Worm (Caenorhabditis elegans) whole organism, L4 larva: ENCODE measurements around the gene zip-3.
A peak's percentile ranks its signal among the peaks of the same experiment; 100 is the strongest.

Source experiments
- T26A8.4 ChIP-seq: fragments of 200-800 bp; sonication (Bioruptor generic); IDR thresholded peaks from 2 replicates; pipeline ENCODE4 v1.3.6; 2022; ENCODE audit warnings: missing genetic modification characterization, missing compliant biosample characterization
- Y5F2A.4 ChIP-seq: fragments of 200-800 bp; sonication (Bioruptor generic); optimal IDR thresholded peaks from 2 replicates; lab custom pipeline; 2018; ENCODE audit warnings: mild to moderate bottlenecking, missing genetic modification characterization, missing compliant biosample characterization
- Y75B8A.6 ChIP-seq: fragments of 200-800 bp; sonication (Bioruptor generic); IDR thresholded peaks from 2 replicates; pipeline ENCODE4 v1.3.6; 2022; ENCODE audit warnings: missing genetic modification reagents, missing genetic modification characterization, missing compliant biosample characterization
- aha-1 ChIP-seq: fragments of 150-350 bp; peaks from one replicate; lab custom pipeline; 2014; ENCODE audit warnings: missing biosample characterization, missing genetic modification characterization
- arid-1 ChIP-seq: fragments of 200-800 bp; sonication (Bioruptor generic); conservative IDR thresholded peaks from 2 replicates; pipeline ENCODE4 v1.3.6; 2022; ENCODE audit warnings: missing genetic modification reagents, missing genetic modification characterization, missing compliant biosample characterization
- ceh-20 ChIP-seq: fragments of 200-800 bp; sonication (Bioruptor generic); IDR thresholded peaks from 2 replicates; pipeline ENCODE4 v1.3.6; 2022; ENCODE audit warnings: missing genetic modification reagents, missing genetic modification characterization, missing compliant biosample characterization
- ceh-62 ChIP-seq: sonication (generic microtip); optimal IDR thresholded peaks from 2 replicates; lab custom pipeline; 2017; ENCODE audit warnings: missing biosample characterization, missing genetic modification characterization
- cey-2 ChIP-seq: sonication (generic microtip); optimal IDR thresholded peaks from 3 replicates; lab custom pipeline; 2017; ENCODE audit warnings: missing genetic modification characterization, mild to moderate bottlenecking, missing compliant biosample characterization, antibody characterized with exemption, borderline replicate concordance; ENCODE audit not compliant: insufficient read depth
- daf-16 ChIP-seq, 3 experiments: sonication (generic microtip); optimal IDR thresholded peaks; 2 replicates each; lab custom pipeline; 2016 to 2017; ENCODE audit warnings: missing genetic modification characterization in 3 of 3, missing genetic modification reagents in 3 of 3, mild to moderate bottlenecking in 2 of 3, missing compliant biosample characterization in 2 of 3, missing biosample characterization in 1 of 3, moderate library complexity in 1 of 3
- daf-8 ChIP-seq: fragments of 200-800 bp; sonication (Bioruptor generic); IDR thresholded peaks from 2 replicates; pipeline ENCODE4 v1.3.6; 2022; ENCODE audit warnings: missing genetic modification characterization, missing compliant biosample characterization
- dpl-1 ChIP-seq: fragments of 150-350 bp; optimal IDR thresholded peaks from 2 replicates; lab custom pipeline; 2014; ENCODE audit warnings: missing biosample characterization, missing genetic modification reagents, missing genetic modification characterization
- fkh-10 ChIP-seq: fragments of 150-350 bp; optimal IDR thresholded peaks from 2 replicates; lab custom pipeline; 2014; ENCODE audit warnings: missing biosample characterization, missing genetic modification reagents, missing genetic modification characterization
- fos-1 ChIP-seq: fragments of 150-350 bp; optimal IDR thresholded peaks from 2 replicates; lab custom pipeline; 2014; ENCODE audit warnings: missing biosample characterization, missing genetic modification characterization
- hlh-30 ChIP-seq: sonication (generic microtip); optimal IDR thresholded peaks from 2 replicates; lab custom pipeline; 2017; ENCODE audit warnings: antibody characterized with exemption, mild to moderate bottlenecking, missing genetic modification characterization, missing compliant biosample characterization; ENCODE audit not compliant: insufficient read depth
- lim-7 ChIP-seq: fragments of 200-800 bp; sonication (Bioruptor generic); IDR thresholded peaks from 2 replicates; pipeline ENCODE4 v1.3.6; 2022; ENCODE audit warnings: missing genetic modification characterization, missing compliant biosample characterization
- lin-1 ChIP-seq: fragments of 200-800 bp; sonication (Bioruptor generic); IDR thresholded peaks from 2 replicates; pipeline ENCODE4 v1.3.6; 2022; ENCODE audit warnings: missing genetic modification reagents, missing genetic modification characterization, missing compliant biosample characterization
- lin-13 ChIP-seq: fragments of 150-350 bp; optimal IDR thresholded peaks from 2 replicates; lab custom pipeline; 2014; ENCODE audit warnings: missing biosample characterization, missing genetic modification reagents, missing genetic modification characterization
- lin-15B ChIP-seq: fragments of 150-350 bp; sonication (generic microtip); optimal IDR thresholded peaks from 3 replicates; lab custom pipeline; 2014; ENCODE audit warnings: missing biosample characterization, missing genetic modification characterization
- lin-29 ChIP-seq: fragments of 200-800 bp; sonication (Bioruptor generic); IDR thresholded peaks from 2 replicates; pipeline ENCODE4 v1.3.6; 2022; ENCODE audit warnings: missing genetic modification reagents, missing genetic modification characterization, missing compliant biosample characterization
- lsy-2 ChIP-seq, 2 experiments: fragments of 150-350 bp in 1 of 2; sonication (generic microtip) in 1 of 2; optimal IDR thresholded peaks; 2 replicates each; lab custom pipeline; 2014 to 2017; ENCODE audit warnings: missing biosample characterization in 2 of 2, missing genetic modification characterization in 2 of 2
- madf-9 ChIP-seq: fragments of 200-800 bp; sonication (Bioruptor generic); conservative IDR thresholded peaks from 2 replicates; pipeline ENCODE4 v1.3.6; 2022; ENCODE audit warnings: missing genetic modification reagents, missing genetic modification characterization, missing compliant biosample characterization
- mdl-1 ChIP-seq, 2 experiments: fragments of 150-350 bp in 1 of 2; sonication (generic microtip) in 1 of 2; optimal IDR thresholded peaks; 2 replicates each; lab custom pipeline; 2014 to 2017; ENCODE audit warnings: missing biosample characterization in 2 of 2, missing genetic modification characterization in 2 of 2
- mep-1 ChIP-seq: fragments of 150-350 bp; sonication (generic microtip); optimal IDR thresholded peaks from 3 replicates; lab custom pipeline; 2014; ENCODE audit warnings: missing biosample characterization, missing genetic modification characterization
- mes-2 ChIP-seq: sonication (generic microtip); optimal IDR thresholded peaks from 2 replicates; lab custom pipeline; 2016; ENCODE audit warnings: missing genotype, mild to moderate bottlenecking, missing genetic modification characterization, missing compliant biosample characterization; ENCODE audit not compliant: poor library complexity, severe bottlenecking
- mxl-3 ChIP-seq: fragments of 200-800 bp; sonication (Bioruptor generic); optimal IDR thresholded peaks from 2 replicates; lab custom pipeline; 2018; ENCODE audit warnings: mild to moderate bottlenecking, missing genetic modification characterization, missing compliant biosample characterization
- nhr-10 ChIP-seq: fragments of 150-350 bp; optimal IDR thresholded peaks from 2 replicates; lab custom pipeline; 2014; ENCODE audit warnings: missing biosample characterization, missing genetic modification characterization
- nhr-102 ChIP-seq: sonication (generic microtip); optimal IDR thresholded peaks from 2 replicates; lab custom pipeline; 2016; ENCODE audit warnings: mild to moderate bottlenecking, missing genetic modification characterization, moderate library complexity, missing compliant biosample characterization
- nhr-11 ChIP-seq: fragments of 150-350 bp; optimal IDR thresholded peaks from 2 replicates; lab custom pipeline; 2014; ENCODE audit warnings: missing biosample characterization, missing genetic modification characterization
- nhr-111 ChIP-seq: fragments of 200-800 bp; sonication (Bioruptor generic); optimal IDR thresholded peaks from 2 replicates; lab custom pipeline; 2018; ENCODE audit warnings: mild to moderate bottlenecking, missing genetic modification characterization, missing compliant biosample characterization
- nhr-25 ChIP-seq: sonication (generic microtip); optimal IDR thresholded peaks from 2 replicates; lab custom pipeline; 2017; ENCODE audit warnings: missing genetic modification characterization, mild to moderate bottlenecking, missing compliant biosample characterization, antibody characterized with exemption, moderate library complexity, borderline replicate concordance; ENCODE audit not compliant: insufficient read depth
- nhr-41 ChIP-seq: fragments of 200-800 bp; sonication (Bioruptor generic); IDR thresholded peaks from 2 replicates; pipeline ENCODE4 v1.3.6; 2022; ENCODE audit warnings: missing genetic modification reagents, missing genetic modification characterization, missing compliant biosample characterization
- nhr-42 ChIP-seq: fragments of 200-800 bp; sonication (Bioruptor generic); IDR thresholded peaks from 2 replicates; pipeline ENCODE4 v1.3.6; 2022; ENCODE audit warnings: missing genetic modification characterization, missing compliant biosample characterization
- nhr-6 ChIP-seq: fragments of 150-350 bp; optimal IDR thresholded peaks from 2 replicates; lab custom pipeline; 2014; ENCODE audit warnings: missing biosample characterization, missing genetic modification characterization
- nhr-76 ChIP-seq: fragments of 150-350 bp; optimal IDR thresholded peaks from 2 replicates; lab custom pipeline; 2014; ENCODE audit warnings: missing biosample characterization, missing genetic modification characterization
- nhr-77 ChIP-seq: fragments of 150-350 bp; optimal IDR thresholded peaks from 2 replicates; lab custom pipeline; 2014; ENCODE audit warnings: missing biosample characterization, missing genetic modification characterization
- pqm-1 ChIP-seq: sonication (generic microtip); optimal IDR thresholded peaks from 2 replicates; lab custom pipeline; 2017; ENCODE audit warnings: missing biosample characterization, missing genetic modification characterization
- rbr-2 ChIP-seq: sonication (generic microtip); optimal IDR thresholded peaks from 2 replicates; lab custom pipeline; 2016; ENCODE audit warnings: missing genotype, missing genetic modification characterization, missing compliant biosample characterization
- saeg-2 ChIP-seq: fragments of 200-800 bp; sonication (Bioruptor generic); IDR thresholded peaks from 2 replicates; pipeline ENCODE4 v1.3.6; 2022; ENCODE audit warnings: missing genetic modification reagents, missing genetic modification characterization, missing compliant biosample characterization
- sdz-12 ChIP-seq: fragments of 200-800 bp; sonication (Bioruptor generic); optimal IDR thresholded peaks from 2 replicates; lab custom pipeline; 2018; ENCODE audit warnings: mild to moderate bottlenecking, missing genetic modification characterization, missing compliant biosample characterization
- tra-1 ChIP-seq: fragments of 200-800 bp; sonication (Bioruptor generic); IDR thresholded peaks from 2 replicates; pipeline ENCODE4 v1.3.6; 2022; ENCODE audit warnings: missing genetic modification reagents, missing genetic modification characterization, missing compliant biosample characterization
- unc-39 ChIP-seq: sonication (generic microtip); optimal IDR thresholded peaks from 2 replicates; lab custom pipeline; 2017; ENCODE audit warnings: missing biosample characterization, missing genetic modification characterization
- unc-62 ChIP-seq, 3 experiments: fragments of 150-350 bp in 1 of 3; sonication (generic microtip); optimal IDR thresholded peaks in 2 of 3; peaks in 1 of 3; 1 replicate in 1 of 3; 2 replicates in 2 of 3; lab custom pipeline; 2014 to 2017; ENCODE audit warnings: missing biosample characterization in 3 of 3, missing genetic modification characterization in 3 of 3, missing genetic modification reagents in 3 of 3, missing genotype in 1 of 3
- vab-7 ChIP-seq: fragments of 200-800 bp; sonication (Bioruptor generic); IDR thresholded peaks from 2 replicates; pipeline ENCODE4 v1.3.6; 2022; ENCODE audit warnings: missing genetic modification reagents, missing genetic modification characterization, missing compliant biosample characterization
- zfp-2 ChIP-seq: sonication (generic microtip); optimal IDR thresholded peaks from 2 replicates; lab custom pipeline; 2016; ENCODE audit warnings: mild to moderate bottlenecking, missing genetic modification characterization, missing compliant biosample characterization
- zfp-3 ChIP-seq: fragments of 200-800 bp; sonication (Bioruptor generic); conservative IDR thresholded peaks from 2 replicates; pipeline ENCODE4 v1.3.6; 2022; ENCODE audit warnings: missing genetic modification reagents, missing genetic modification characterization, missing compliant biosample characterization

The zip-3 gene

ce11 chrII:13976161-13976560 lies 18.9 kb upstream of the zip-3 start, which contains the start of gene Y39G8B.2 (continued):
- TF ChIP-seq nhr-76 (tag; lab: Kevin White, UChicago) (no peak), lin-1 (GFP tag; lab: Robert Waterston, UW) (0 out of 2 replicates have a peak, but pooled peaks have one; percentile 16), lin-29 (GFP tag; lab: Robert Waterston, UW) (peak; percentile 37; the same call in 1 of the 2 replicates), ceh-20 (GFP tag; lab: Robert Waterston, UW) (peak; percentile 73; the same call in 1 of the 2 replicates), hlh-30 (tag; lab: Kevin White, UChicago) (peak; percentile 72), sdz-12 (no peak), Y5F2A.4 (no peak), lin-13 (GFP tag; lab: Kevin White, UChicago) (peak; percentile 86), zfp-2 (tag; lab: Kevin White, UChicago) (peak; percentile 14), fkh-10 (GFP tag; lab: Kevin White, UChicago) (peak; percentile 59), nhr-25 (tag; lab: Kevin White, UChicago) (peak; percentile 66), rbr-2 (tag; lab: Kevin White, UChicago) (peak; percentile 88), madf-9 (peak; percentile 57; the same call in 1 of the 2 replicates), unc-39 (tag; lab: Kevin White, UChicago) (no peak), Y75B8A.6 (GFP tag; lab: Robert Waterston, UW) (no peak), nhr-111 (GFP tag; lab: Kevin White, UChicago) (no peak), nhr-11 (tag; lab: Kevin White, UChicago) (peak; percentile 72), saeg-2 (GFP tag; lab: Robert Waterston, UW) (no peak), nhr-41 (no peak), dpl-1 (peak; percentile 85), lsy-2 (tag; optimal IDR thresholded peaks at IDR 0.05; lab: Kevin White, UChicago) (peak; percentile 64 to 93), mdl-1 (tag; optimal IDR thresholded peaks at IDR 0.05; lab: Kevin White, UChicago) (peak in 1 of 2 experiments; percentile 54), tra-1 (GFP tag; lab: Robert Waterston, UW) (peak; percentile 75; the same call in 1 of the 2 replicates), T26A8.4 (GFP tag; lab: Robert Waterston, UW) (no peak), ceh-62 (tag; lab: Kevin White, UChicago) (no peak), nhr-77 (tag; lab: Kevin White, UChicago) (peak; percentile 98), daf-8 (GFP tag; lab: Robert Waterston, UW) (no peak), lim-7 (GFP tag; lab: Robert Waterston, UW) (no peak), unc-62 (GFP tag; optimal IDR thresholded peaks at IDR 0.05 in 1 of 2; lab: Kevin White, UChicago) (peak in 1 of 2 experiments; percentile 97), unc-62 (tag; optimal IDR thresholded peaks at IDR 0.05; lab: Kevin White, UChicago) (no peak), nhr-102 (no peak)
- TF ChIP-seq, all 104 proteins: peak for 36

- TF ChIP-seq aha-1 (tag; lab: Kevin White, UChicago) (no peak), tra-1 (GFP tag; lab: Robert Waterston, UW) (0 out of 2 replicates have a peak, but pooled peaks have one; percentile 4), fos-1 (tag; lab: Kevin White, UChicago) (no peak), nhr-42 (0 out of 2 replicates have a peak, but pooled peaks have one; percentile 19), nhr-41 (no peak)
These were observed 16.9 kb upstream of the zip-3 start for ce11 chrII:13974136-13974535.

ce11 chrII:13973514-13973913 lies 16.3 kb upstream of the zip-3 start, which contains the start of gene Y39G8B.1:
Gene Y39G8B.1, minus strand, starts transcription at chrII:13973812.
- no peak for TF ChIP-seq T26A8.4 (GFP tag; lab: Robert Waterston, UW)
- TF ChIP-seq unc-62 (GFP tag; optimal IDR thresholded peaks at IDR 0.05 in 1 of 2; lab: Kevin White, UChicago) = peak in 1 of 2 experiments; percentile 79
- no peak for TF ChIP-seq unc-62 (tag; optimal IDR thresholded peaks at IDR 0.05; lab: Kevin White, UChicago)
- peak; percentile 32 for TF ChIP-seq mep-1
- no peak for TF ChIP-seq daf-16 (GFP tag; optimal IDR thresholded peaks at IDR 0.05; lab: Kevin White, UChicago)
- TF ChIP-seq daf-16 (tag; optimal IDR thresholded peaks at IDR 0.05; lab: Kevin White, UChicago) = peak; percentile 41
- TF ChIP-seq pqm-1 (tag; lab: Kevin White, UChicago) = peak; percentile 5
- TF ChIP-seq arid-1 (GFP tag; lab: Robert Waterston, UW) = no peak
- no peak for TF ChIP-seq lin-15B (tag; lab: Kevin White, UChicago)
- peak in 1 of 2 experiments; percentile 40 for TF ChIP-seq lsy-2 (tag; optimal IDR thresholded peaks at IDR 0.05; lab: Kevin White, UChicago)
- TF ChIP-seq zfp-3 (GFP tag; lab: Robert Waterston, UW) = no peak
- no peak for TF ChIP-seq cey-2
- TF ChIP-seq hlh-30 (tag; lab: Kevin White, UChicago) = peak; percentile 15
- TF ChIP-seq nhr-111 (GFP tag; lab: Kevin White, UChicago) = no peak
- no peak for TF ChIP-seq nhr-10
- TF ChIP-seq mes-2 = peak; percentile 36
- TF ChIP-seq mxl-3 (GFP tag; lab: Kevin White, UChicago) = peak; percentile 17
- no peak for TF ChIP-seq nhr-6 (tag; lab: Kevin White, UChicago)
- no peak for TF ChIP-seq fos-1 (tag; lab: Kevin White, UChicago)
- peak; percentile 46 for TF ChIP-seq nhr-77 (tag; lab: Kevin White, UChicago)
- no peak for TF ChIP-seq Y75B8A.6 (GFP tag; lab: Robert Waterston, UW)
- TF ChIP-seq vab-7 (GFP tag; lab: Robert Waterston, UW) = no peak
- TF ChIP-seq nhr-102 = no peak
